Fruit fly (Drosophila melanogaster) whole organism, embryonic: ENCODE results near the gene eIF4E7.

Source experiments
- CG10267 ChIP-seq: fragments of 200-800 bp; sonication (Bioruptor generic); optimal IDR thresholded peaks from 2 replicates; lab custom pipeline; 2018; ENCODE audit warnings: missing biosample characterization, mild to moderate bottlenecking, missing genetic modification characterization, moderate library complexity
- CG10274 ChIP-seq: fragments of 200-800 bp; sonication (Bioruptor generic); optimal IDR thresholded peaks from 3 replicates; lab custom pipeline; 2017; ENCODE audit warnings: missing biosample characterization, mild to moderate bottlenecking, missing genetic modification characterization
- CG10565 ChIP-seq: fragments of 200-800 bp; sonication (Bioruptor generic); optimal IDR thresholded peaks from 3 replicates; lab custom pipeline; 2016; ENCODE audit warnings: missing biosample characterization, mild to moderate bottlenecking, missing genetic modification characterization
- CG10979 ChIP-seq: fragments of 200-800 bp; sonication (Bioruptor generic); optimal IDR thresholded peaks from 2 replicates; lab custom pipeline; 2018; ENCODE audit warnings: missing biosample characterization, mild to moderate bottlenecking, missing genetic modification characterization, moderate library complexity
- CG12391 ChIP-seq: fragments of 200-800 bp; sonication (Bioruptor generic); optimal IDR thresholded peaks from 3 replicates; lab custom pipeline; 2018; ENCODE audit warnings: missing biosample characterization, mild to moderate bottlenecking, missing genetic modification characterization, moderate library complexity
- CG13424 ChIP-seq: fragments of 200-800 bp; sonication (Bioruptor generic); optimal IDR thresholded peaks from 2 replicates; lab custom pipeline; 2019; ENCODE audit warnings: missing biosample characterization, mild to moderate bottlenecking, missing genetic modification characterization, moderate library complexity
- CG13775 ChIP-seq: fragments of 200-800 bp; sonication (Bioruptor generic); optimal IDR thresholded peaks from 3 replicates; lab custom pipeline; 2017; ENCODE audit warnings: missing biosample characterization, mild to moderate bottlenecking, missing genetic modification characterization
- CG14050 ChIP-seq: fragments of 200-800 bp; sonication (Bioruptor generic); IDR thresholded peaks from 3 replicates; pipeline ENCODE4 v1.3.6; 2022; ENCODE audit warnings: missing biosample characterization, missing genetic modification characterization
- CG17612 ChIP-seq: fragments of 200-800 bp; sonication (Bioruptor generic); IDR thresholded peaks from 2 replicates; pipeline ENCODE4 v1.3.6; 2022; ENCODE audit warnings: missing biosample characterization, missing genetic modification characterization
- CG17802 ChIP-seq: fragments of 200-800 bp; sonication (Bioruptor generic); optimal IDR thresholded peaks from 2 replicates; lab custom pipeline; 2018; ENCODE audit warnings: missing biosample characterization, mild to moderate bottlenecking, missing genetic modification characterization, moderate library complexity
- CG18011 ChIP-seq: fragments of 200-800 bp; sonication (Bioruptor generic); optimal IDR thresholded peaks from 2 replicates; lab custom pipeline; 2017; ENCODE audit warnings: missing biosample characterization, missing genetic modification characterization, mild to moderate bottlenecking, moderate library complexity, missing genotype
- CG18764 ChIP-seq: fragments of 200-800 bp; sonication (Bioruptor generic); optimal IDR thresholded peaks from 3 replicates; lab custom pipeline; 2016; ENCODE audit warnings: missing biosample characterization, missing genetic modification characterization
- CG34224 ChIP-seq: fragments of 200-800 bp; sonication (Bioruptor generic); IDR thresholded peaks from 3 replicates; pipeline ENCODE4 v1.3.6; 2022; ENCODE audit warnings: missing biosample characterization, missing genetic modification characterization; ENCODE audit not compliant: partially characterized antibody
- CG34376 ChIP-seq: fragments of 200-800 bp; sonication (Bioruptor generic); optimal IDR thresholded peaks from 2 replicates; lab custom pipeline; 2018; ENCODE audit warnings: missing biosample characterization, mild to moderate bottlenecking, missing genetic modification characterization
- CG42726 ChIP-seq: fragments of 200-800 bp; sonication (Bioruptor generic); IDR thresholded peaks from 2 replicates; pipeline ENCODE4 v1.3.6; 2022; ENCODE audit warnings: missing biosample characterization, missing genetic modification characterization; ENCODE audit not compliant: partially characterized antibody
- CG4617 ChIP-seq: fragments of 200-800 bp; sonication (Bioruptor generic); optimal IDR thresholded peaks from 3 replicates; lab custom pipeline; 2016; ENCODE audit warnings: missing biosample characterization, missing genetic modification characterization, borderline replicate concordance
- CG4730 ChIP-seq: fragments of 200-800 bp; sonication (Bioruptor generic); IDR thresholded peaks from 2 replicates; pipeline ENCODE4 v1.3.6; 2022; ENCODE audit warnings: missing biosample characterization, missing genetic modification characterization
- CG7987 ChIP-seq: fragments of 200-800 bp; sonication (Bioruptor generic); optimal IDR thresholded peaks from 2 replicates; lab custom pipeline; 2018; ENCODE audit warnings: missing biosample characterization, mild to moderate bottlenecking, missing genetic modification characterization, moderate library complexity
- CG8924 ChIP-seq: fragments of 200-800 bp; optimal IDR thresholded peaks from 3 replicates; lab custom pipeline; 2019; ENCODE audit warnings: missing biosample characterization, mild to moderate bottlenecking, missing genetic modification characterization, moderate library complexity
- HLH4C ChIP-seq: fragments of 200-800 bp; sonication (Bioruptor generic); IDR thresholded peaks from 3 replicates; pipeline ENCODE4 v1.3.6; 2022; ENCODE audit warnings: missing biosample characterization, missing genetic modification characterization; ENCODE audit not compliant: partially characterized antibody
- HLH54F ChIP-seq: fragments of 200-800 bp; sonication (Bioruptor generic); optimal IDR thresholded peaks from 3 replicates; lab custom pipeline; 2016; ENCODE audit warnings: missing biosample characterization, missing genetic modification characterization
- Hand ChIP-seq: fragments of 200-800 bp; sonication (Bioruptor generic); optimal IDR thresholded peaks from 2 replicates; lab custom pipeline; 2017; ENCODE audit warnings: mild to moderate bottlenecking, missing biosample characterization, missing genetic modification reagents, missing genetic modification characterization
- Hsf ChIP-seq: fragments of 200-800 bp; sonication (Bioruptor generic); optimal IDR thresholded peaks from 3 replicates; lab custom pipeline; 2016; ENCODE audit warnings: missing biosample characterization, missing genetic modification characterization
- Nf-YA ChIP-seq: fragments of 200-800 bp; sonication (Bioruptor generic); IDR thresholded peaks from 2 replicates; pipeline ENCODE4 v1.3.6; 2022; ENCODE audit warnings: missing biosample characterization, missing genetic modification characterization
- Oli ChIP-seq: fragments of 200-800 bp; sonication (Bioruptor generic); optimal IDR thresholded peaks from 2 replicates; lab custom pipeline; 2018; ENCODE audit warnings: missing biosample characterization, mild to moderate bottlenecking, missing genetic modification characterization, moderate library complexity
- Side ChIP-seq: fragments of 200-800 bp; sonication (Bioruptor generic); optimal IDR thresholded peaks from 2 replicates; lab custom pipeline; 2016; ENCODE audit warnings: missing biosample characterization, missing genetic modification characterization
- Sox100B ChIP-seq: fragments of 200-800 bp; sonication (Bioruptor generic); optimal IDR thresholded peaks from 3 replicates; lab custom pipeline; 2018; ENCODE audit warnings: missing biosample characterization, mild to moderate bottlenecking, missing genetic modification characterization
- Spps ChIP-seq: fragments of 200-800 bp; sonication (Bioruptor generic); optimal IDR thresholded peaks from 2 replicates; lab custom pipeline; 2018; ENCODE audit warnings: missing biosample characterization, mild to moderate bottlenecking, missing genetic modification characterization
- ase ChIP-seq: fragments of 200-800 bp; sonication (Bioruptor generic); IDR thresholded peaks from 3 replicates; pipeline ENCODE4 v1.3.6; 2022; ENCODE audit warnings: missing biosample characterization, missing genetic modification characterization
- bab2 ChIP-seq: fragments of 200-800 bp; sonication (Bioruptor generic); optimal IDR thresholded peaks from 2 replicates; lab custom pipeline; 2016; ENCODE audit warnings: missing biosample characterization, missing genetic modification characterization
- bowl ChIP-seq: fragments of 200-800 bp; sonication (Bioruptor generic); IDR thresholded peaks from 2 replicates; pipeline ENCODE4 v1.3.6; 2022; ENCODE audit warnings: missing biosample characterization, missing genetic modification characterization
- caup ChIP-seq: fragments of 200-800 bp; sonication (Bioruptor generic); optimal IDR thresholded peaks from 3 replicates; lab custom pipeline; 2017; ENCODE audit warnings: missing biosample characterization, mild to moderate bottlenecking, missing genetic modification characterization, moderate library complexity; ENCODE audit not compliant: severe bottlenecking
- crc ChIP-seq: fragments of 200-800 bp; sonication (Bioruptor generic); optimal IDR thresholded peaks from 2 replicates; lab custom pipeline; 2016; ENCODE audit warnings: missing biosample characterization, missing genetic modification characterization
- dati ChIP-seq: fragments of 200-800 bp; sonication (Bioruptor generic); IDR thresholded peaks from 2 replicates; pipeline ENCODE4 v1.3.6; 2022; ENCODE audit warnings: missing biosample characterization, missing genetic modification characterization
- dmrt99B ChIP-seq: fragments of 200-800 bp; sonication (Bioruptor generic); optimal IDR thresholded peaks from 2 replicates; lab custom pipeline; 2018; ENCODE audit warnings: missing biosample characterization, mild to moderate bottlenecking, missing genetic modification characterization, moderate library complexity
- en ChIP-seq: fragments of 200-800 bp; sonication (Bioruptor generic); optimal IDR thresholded peaks from 2 replicates; lab custom pipeline; 2016; ENCODE audit warnings: missing biosample characterization, missing genetic modification characterization
- eve ChIP-seq, 2 experiments: fragments of >200 bp; optimal IDR thresholded peaks; 2 replicates each; lab custom pipeline; 2017; ENCODE audit warnings: missing biosample characterization in 2 of 2, missing genetic modification characterization in 2 of 2
- gem ChIP-seq: fragments of 200-800 bp; sonication (Bioruptor generic); optimal IDR thresholded peaks from 2 replicates; lab custom pipeline; 2019; ENCODE audit warnings: missing biosample characterization, mild to moderate bottlenecking, missing genetic modification characterization, moderate library complexity
- her ChIP-seq: fragments of 200-800 bp; sonication (Bioruptor generic); optimal IDR thresholded peaks from 2 replicates; lab custom pipeline; 2016; ENCODE audit warnings: missing biosample characterization, missing genetic modification characterization
- kah ChIP-seq: fragments of 200-800 bp; sonication (Bioruptor generic); optimal IDR thresholded peaks from 2 replicates; lab custom pipeline; 2018; ENCODE audit warnings: missing biosample characterization, mild to moderate bottlenecking, missing genetic modification characterization
- nerfin-1 ChIP-seq: fragments of 200-800 bp; sonication (Bioruptor generic); optimal IDR thresholded peaks from 3 replicates; lab custom pipeline; 2019; ENCODE audit warnings: missing biosample characterization, mild to moderate bottlenecking, missing genetic modification characterization, moderate library complexity
- oc ChIP-seq: fragments of 200-800 bp; sonication (Bioruptor generic); optimal IDR thresholded peaks from 2 replicates; lab custom pipeline; 2018; ENCODE audit warnings: missing biosample characterization, mild to moderate bottlenecking, missing genetic modification characterization, moderate library complexity
- otp ChIP-seq: fragments of 200-800 bp; sonication (Bioruptor generic); IDR thresholded peaks from 3 replicates; pipeline ENCODE4, ENCODE4 v1.3.6; 2022; ENCODE audit warnings: missing biosample characterization, missing genetic modification characterization
- prd ChIP-seq, 3 experiments: fragments of >200 bp in 2 of 3; fragments of 200-800 bp in 1 of 3; sonication (Bioruptor generic) in 1 of 3; optimal IDR thresholded peaks in 2 of 3; IDR thresholded peaks in 1 of 3; 2 replicates in 2 of 3; 3 replicates in 1 of 3; pipeline versions ENCODE4 v1.3.6 to Lab custom; 2017 to 2022; ENCODE audit warnings: missing biosample characterization in 1 of 3, missing genetic modification characterization in 1 of 3
- slp2 ChIP-seq: fragments of 200-800 bp; sonication (Bioruptor generic); optimal IDR thresholded peaks from 2 replicates; lab custom pipeline; 2016; ENCODE audit warnings: missing biosample characterization, missing genetic modification characterization
- sug ChIP-seq: fragments of 200-800 bp; optimal IDR thresholded peaks from 2 replicates; lab custom pipeline; 2019; ENCODE audit warnings: missing biosample characterization, mild to moderate bottlenecking, missing genetic modification characterization, moderate library complexity
- tin ChIP-seq: fragments of 200-800 bp; sonication (Bioruptor generic); optimal IDR thresholded peaks from 3 replicates; lab custom pipeline; 2016; ENCODE audit warnings: missing biosample characterization, missing genetic modification characterization
- toy ChIP-seq: fragments of 200-800 bp; sonication (Bioruptor generic); IDR thresholded peaks from 2 replicates; pipeline ENCODE4 v1.3.6; 2022; ENCODE audit warnings: missing biosample characterization, missing genetic modification characterization
- vfl ChIP-seq: fragments of 200-800 bp; sonication (Bioruptor generic); optimal IDR thresholded peaks from 2 replicates; lab custom pipeline; 2016; ENCODE audit warnings: missing biosample characterization, missing genetic modification characterization
- zfh2 ChIP-seq: fragments of 200-800 bp; sonication (Bioruptor generic); optimal IDR thresholded peaks from 2 replicates; lab custom pipeline; 2016; ENCODE audit warnings: missing biosample characterization, missing genetic modification characterization

The eIF4E7 gene

dm6 chrX:1171018-1171417 lies 8.8 kb upstream of the eIF4E7 start (continued):
- no peak for TF ChIP-seq CG17612
- no peak for TF ChIP-seq CG18011 (GFP tag; lab: Kevin White, UChicago)
- no peak for TF ChIP-seq otp (GFP tag; lab: Robert Waterston, UW)
- TF ChIP-seq Spps (tag; lab: Kevin White, UChicago), result no peak
- TF ChIP-seq tin (GFP tag; lab: Kevin White, UChicago), result no peak
- peak; percentile 37 for TF ChIP-seq CG12391 (tag; lab: Kevin White, UChicago)
- TF ChIP-seq crc, result peak; percentile 2
- peak; percentile 49 for TF ChIP-seq sug (tag; lab: Kevin White, UChicago)
- no peak for TF ChIP-seq bab2 (GFP tag; lab: Kevin White, UChicago)
- TF ChIP-seq vfl (GFP tag; lab: Kevin White, UChicago), result peak; percentile 8
- TF ChIP-seq CG10274 (GFP tag; lab: Kevin White, UChicago), result peak; percentile 44
- TF ChIP-seq CG8924 (tag; lab: Kevin White, UChicago), result peak; percentile 57
- no peak for TF ChIP-seq zfh2 (GFP tag; lab: Kevin White, UChicago)
- no peak for TF ChIP-seq CG4617 (GFP tag; lab: Kevin White, UChicago)
- no peak for TF ChIP-seq dati
- no peak for TF ChIP-seq toy (GFP tag; lab: Robert Waterston, UW)
- TF ChIP-seq CG4730, result no peak
- no peak for TF ChIP-seq Hsf (GFP tag; lab: Kevin White, UChicago)
- peak; percentile 35 for TF ChIP-seq CG10979 (tag; lab: Kevin White, UChicago)
- no peak for TF ChIP-seq Side (GFP tag; lab: Kevin White, UChicago)
- TF ChIP-seq CG10267 (tag; lab: Kevin White, UChicago), result peak; percentile 8
- peak; percentile 7 for TF ChIP-seq slp2 (GFP tag; lab: Kevin White, UChicago)
- TF ChIP-seq dmrt99B (tag; lab: Kevin White, UChicago), result peak; percentile 54
- no peak for TF ChIP-seq HLH54F (GFP tag; lab: Kevin White, UChicago)
- no peak for TF ChIP-seq HLH4C
- TF ChIP-seq her (GFP tag; lab: Kevin White, UChicago), result no peak
- no peak for TF ChIP-seq CG42726
- no peak for TF ChIP-seq kah (GFP tag; lab: Kevin White, UChicago)
- peak; percentile 51 for TF ChIP-seq CG13775
- no peak for TF ChIP-seq bowl (GFP tag; lab: Robert Waterston, UW)
- peak; percentile 47 for TF ChIP-seq CG34376 (GFP tag; lab: Kevin White, UChicago)
- no peak for TF ChIP-seq CG18764 (GFP tag; lab: Kevin White, UChicago)
- peak; percentile 59 for TF ChIP-seq CG13424
- no peak for TF ChIP-seq eve (GFP tag; optimal IDR thresholded peaks at IDR 0.05; lab: Kevin White, UChicago)
- TF ChIP-seq Sox100B (GFP tag; lab: Kevin White, UChicago), result peak; percentile 49
- no peak for TF ChIP-seq CG17802 (tag; lab: Kevin White, UChicago)
- TF ChIP-seq ase (GFP tag; lab: Robert Waterston, UW), result no peak
- no peak for TF ChIP-seq CG34224 (GFP tag; lab: Robert Waterston, UW)
- no peak for TF ChIP-seq CG7987
- no peak for TF ChIP-seq CG14050 (GFP tag; lab: Robert Waterston, UW)
- TF ChIP-seq Nf-YA (GFP tag; lab: Robert Waterston, UW), result no peak
- TF ChIP-seq nerfin-1 (tag; lab: Kevin White, UChicago), result no peak
- no peak for TF ChIP-seq oc (tag; lab: Kevin White, UChicago)
- TF ChIP-seq Oli (tag; lab: Kevin White, UChicago), result peak; percentile 66
- TF ChIP-seq gem (tag; lab: Kevin White, UChicago), result peak; percentile 72
- peak; percentile 46 for TF ChIP-seq caup
- no peak for TF ChIP-seq CG10565 (GFP tag; lab: Kevin White, UChicago)
- TF ChIP-seq Hand (GFP tag; lab: Kevin White, UChicago), result peak; percentile 8
- no peak for TF ChIP-seq en
- TF ChIP-seq prd (optimal IDR thresholded peaks at IDR 0.05; lab: Kevin White, UChicago), result no peak
- TF ChIP-seq prd (GFP tag; IDR thresholded peaks at IDR 0.05; lab: Robert Waterston, UW), result 0 out of 3 replicates have a peak, but pooled peaks have one; percentile 31
